Worm (Caenorhabditis elegans): ENCODE data around the gene C30E1.4.

C30E1.4 gene

ce11 chrX:16930663-16931097 is 6.9 kb downstream of the C30E1.4 start (continued):
- no peak for TF ChIP-seq tbx-9 (tag; optimal IDR thresholded peaks at IDR 0.05; ENCODE audit: borderline replicate concordance)
- TF ChIP-seq unc-62 (GFP tag; optimal IDR thresholded peaks at IDR 0.05) = no peak
- TF ChIP-seq F39B2.1 (GFP tag; IDR thresholded peaks at IDR 0.05) = no peak
- peak; percentile 68 for TF ChIP-seq Y79H2A.3 (GFP tag; conservative IDR thresholded peaks at IDR 0.05)
- peak; percentile 39 for TF ChIP-seq mcd-1 (GFP tag; IDR thresholded peaks at IDR 0.05)
- TF ChIP-seq F49E8.2 (tag; optimal IDR thresholded peaks at IDR 0.05; ENCODE audit: insufficient read depth) = no peak

- TF ChIP-seq T07F8.4 (tag; optimal IDR thresholded peaks at IDR 0.05) = no peak
- TF ChIP-seq nfyb-1 (GFP tag; IDR thresholded peaks at IDR 0.05) = peak; percentile 92
- no peak for TF ChIP-seq nfya-1 (tag; optimal IDR thresholded peaks at IDR 0.05; ENCODE audit: borderline replicate concordance, insufficient read depth)
- TF ChIP-seq hmg-20 (GFP tag; IDR thresholded peaks at IDR 0.05) = no peak
- TF ChIP-seq cebp-1 (GFP tag; IDR thresholded peaks at IDR 0.05) = peak; percentile 38
- no peak for TF ChIP-seq cebp-1 (tag; optimal IDR thresholded peaks at IDR 0.05)
- TF ChIP-seq K11D2.4 (GFP tag; IDR thresholded peaks at IDR 0.05) = peak; percentile 81
- peak; percentile 21 for TF ChIP-seq ceh-27 (GFP tag; optimal IDR thresholded peaks at IDR 0.05)
- TF ChIP-seq lsy-27 (tag; optimal IDR thresholded peaks at IDR 0.05; ENCODE audit: borderline replicate concordance, insufficient read depth) = no peak
- TF ChIP-seq dpl-1 (GFP tag; optimal IDR thresholded peaks at IDR 0.05) = no peak
- peak; percentile 5; the same call in 1 of the 2 replicates for TF ChIP-seq F33H1.4 (GFP tag; IDR thresholded peaks at IDR 0.05)
- TF ChIP-seq ztf-6 (GFP tag; IDR thresholded peaks at IDR 0.05) = peak; percentile 34; the same call in 1 of the 2 replicates
- no peak for TF ChIP-seq mes-4 (tag; optimal IDR thresholded peaks at IDR 0.05)
- TF ChIP-seq B0019.2 (GFP tag; conservative IDR thresholded peaks at IDR 0.05) = peak; percentile 8
- peak; percentile 35; the same call in 1 of the 2 replicates for TF ChIP-seq rcor-1 (GFP tag; IDR thresholded peaks at IDR 0.05)
- peak; percentile 92 for TF ChIP-seq Y95B8A.8 (GFP tag; IDR thresholded peaks at IDR 0.05)
- no peak for TF ChIP-seq nhr-27 (tag; optimal IDR thresholded peaks at IDR 0.05)
- peak; percentile 77 for TF ChIP-seq ceh-40 (GFP tag; IDR thresholded peaks at IDR 0.05)
- no peak; the same call in none of the 2 replicates for TF ChIP-seq ceh-100 (GFP tag; IDR thresholded peaks at IDR 0.05)
- no peak for TF ChIP-seq attf-5 (GFP tag; optimal IDR thresholded peaks at IDR 0.05)
- no peak for TF ChIP-seq ztf-25 (GFP tag; IDR thresholded peaks at IDR 0.05)
- no peak for TF ChIP-seq lsl-1 (GFP tag; optimal IDR thresholded peaks at IDR 0.05)
- TF ChIP-seq lin-40 (tag; optimal IDR thresholded peaks at IDR 0.05) = no peak
- peak; percentile 7 for TF ChIP-seq ztf-3 (GFP tag; optimal IDR thresholded peaks at IDR 0.05)
- peak in 2 of 3 experiments; percentile 59 to 66 for TF ChIP-seq lin-35 (GFP tag; optimal IDR thresholded peaks at IDR 0.05)
- peak; percentile 51; the same call in 1 of the 2 replicates for TF ChIP-seq Y53F4B.3 (GFP tag; IDR thresholded peaks at IDR 0.05)
- peak; percentile 77 for TF ChIP-seq nfya-2 (GFP tag; IDR thresholded peaks at IDR 0.05)
- TF ChIP-seq madf-6 (GFP tag; IDR thresholded peaks at IDR 0.05) = peak; percentile 44; the same call in 1 of the 2 replicates
- no peak; the same call in 1 of the 2 replicates for TF ChIP-seq mcd-1 (GFP tag; IDR thresholded peaks at IDR 0.05)
- peak; percentile 76 for TF ChIP-seq let-526 (GFP tag; IDR thresholded peaks at IDR 0.05)
- no peak for TF ChIP-seq ceh-79 (tag; optimal IDR thresholded peaks at IDR 0.05)
- TF ChIP-seq Y53G8AR.9 (GFP tag; conservative IDR thresholded peaks at IDR 0.05) = peak; percentile 91
- no peak for TF ChIP-seq D2030.7 (GFP tag; IDR thresholded peaks at IDR 0.05)
- no peak for TF ChIP-seq ets-4 (GFP tag; optimal IDR thresholded peaks at IDR 0.05)
- TF ChIP-seq tbx-9 (tag; optimal IDR thresholded peaks at IDR 0.05; ENCODE audit: borderline replicate concordance) = no peak
- TF ChIP-seq mxl-1 (tag; optimal IDR thresholded peaks at IDR 0.05) = no peak
- no peak for TF ChIP-seq mel-28 (tag; optimal IDR thresholded peaks at IDR 0.05; ENCODE audit: borderline replicate concordance)
- TF ChIP-seq nhr-179 (tag; optimal IDR thresholded peaks at IDR 0.05) = no peak
- no peak for TF ChIP-seq unc-130 (GFP tag; optimal IDR thresholded peaks at IDR 0.05)
- no peak for TF ChIP-seq efl-1 (GFP tag; optimal IDR thresholded peaks at IDR 0.05)
- TF ChIP-seq zim-3 (tag; optimal IDR thresholded peaks at IDR 0.05) = peak; percentile 70
Measured at ce11 chrX:16931255-16932023, 7.7 kb downstream of the C30E1.4 start.
